Worm (Caenorhabditis elegans) whole organism, late embryonic: Measurements from ENCODE around the gene rsp-4.

ENCODE experiments used
- C08G9.2 ChIP-seq: sonication (generic microtip); optimal IDR thresholded peaks from 2 replicates; lab custom pipeline; 2016; ENCODE audit warnings: mild to moderate bottlenecking, missing genetic modification characterization, moderate library complexity, missing compliant biosample characterization
- C38D4.7 ChIP-seq: fragments of 200-800 bp; sonication (Bioruptor generic); optimal IDR thresholded peaks from 2 replicates; lab custom pipeline; 2018; ENCODE audit warnings: mild to moderate bottlenecking, missing genetic modification characterization, moderate library complexity, missing compliant biosample characterization
- K02D7.2 ChIP-seq: sonication (generic microtip); optimal IDR thresholded peaks from 2 replicates; lab custom pipeline; 2017; ENCODE audit warnings: mild to moderate bottlenecking, missing genetic modification characterization, missing compliant biosample characterization
- Y22D7AL.16 ChIP-seq: sonication (generic microtip); optimal IDR thresholded peaks from 2 replicates; lab custom pipeline; 2016; ENCODE audit warnings: missing genetic modification characterization, missing compliant biosample characterization
- ceh-18 ChIP-seq: sonication (generic microtip); optimal IDR thresholded peaks from 2 replicates; lab custom pipeline; 2016; ENCODE audit warnings: missing genetic modification characterization, missing compliant biosample characterization
- ceh-2 ChIP-seq: sonication (generic microtip); optimal IDR thresholded peaks from 2 replicates; lab custom pipeline; 2016; ENCODE audit warnings: missing genotype, missing genetic modification characterization, missing compliant biosample characterization
- ceh-24 ChIP-seq: sonication (generic microtip); optimal IDR thresholded peaks from 2 replicates; lab custom pipeline; 2016; ENCODE audit warnings: mild to moderate bottlenecking, missing genetic modification characterization, missing compliant biosample characterization
- ceh-30 ChIP-seq: fragments of 150-350 bp; optimal IDR thresholded peaks from 2 replicates; lab custom pipeline; 2014; ENCODE audit warnings: missing biosample characterization, missing genetic modification characterization
- ceh-31 ChIP-seq: sonication (generic microtip); optimal IDR thresholded peaks from 2 replicates; lab custom pipeline; 2016; ENCODE audit warnings: missing genetic modification characterization, missing compliant biosample characterization
- ceh-45 ChIP-seq: fragments of 200-800 bp; sonication (Bioruptor generic); IDR thresholded peaks from 2 replicates; pipeline ENCODE4 v1.3.6; 2022; ENCODE audit warnings: missing genetic modification reagents, missing genetic modification characterization, missing compliant biosample characterization
- che-1 ChIP-seq: sonication (generic microtip); optimal IDR thresholded peaks from 2 replicates; lab custom pipeline; 2016; ENCODE audit warnings: mild to moderate bottlenecking, missing genetic modification characterization, missing compliant biosample characterization
- dve-1 ChIP-seq: sonication (generic microtip); optimal IDR thresholded peaks from 2 replicates; lab custom pipeline; 2017; ENCODE audit warnings: antibody characterized with exemption, mild to moderate bottlenecking, missing genetic modification characterization, missing compliant biosample characterization
- elt-2 ChIP-seq: sonication (generic microtip); optimal IDR thresholded peaks from 2 replicates; lab custom pipeline; 2016; ENCODE audit warnings: missing genetic modification reagents, missing genetic modification characterization, missing compliant biosample characterization
- elt-4 ChIP-seq: sonication (generic microtip); optimal IDR thresholded peaks from 2 replicates; lab custom pipeline; 2016; ENCODE audit warnings: missing genetic modification characterization, missing compliant biosample characterization
- ets-4 ChIP-seq: sonication (generic microtip); optimal IDR thresholded peaks from 2 replicates; lab custom pipeline; 2016; ENCODE audit warnings: missing genetic modification characterization, missing compliant biosample characterization
- eyg-1 ChIP-seq: sonication (generic microtip); optimal IDR thresholded peaks from 2 replicates; lab custom pipeline; 2016; ENCODE audit warnings: missing genotype, missing genetic modification characterization, missing compliant biosample characterization
- fax-1 ChIP-seq: sonication (generic microtip); optimal IDR thresholded peaks from 2 replicates; lab custom pipeline; 2016; ENCODE audit warnings: missing genotype, missing genetic modification characterization, missing compliant biosample characterization
- fkh-6 ChIP-seq: sonication (generic microtip); optimal IDR thresholded peaks from 2 replicates; lab custom pipeline; 2016; ENCODE audit warnings: missing genetic modification characterization, missing compliant biosample characterization
- hlh-13 ChIP-seq: fragments of 200-800 bp; sonication (Bioruptor generic); optimal IDR thresholded peaks from 2 replicates; lab custom pipeline; 2018; ENCODE audit warnings: mild to moderate bottlenecking, missing genetic modification characterization, missing compliant biosample characterization
- madf-2 ChIP-seq: sonication (generic microtip); optimal IDR thresholded peaks from 2 replicates; lab custom pipeline; 2017; ENCODE audit warnings: missing genetic modification characterization, missing compliant biosample characterization
- mec-3 ChIP-seq: sonication (generic microtip); optimal IDR thresholded peaks from 2 replicates; lab custom pipeline; 2016; ENCODE audit warnings: borderline replicate concordance, missing genetic modification characterization, missing compliant biosample characterization
- nhr-232 ChIP-seq: sonication (generic microtip); optimal IDR thresholded peaks from 2 replicates; lab custom pipeline; 2016; ENCODE audit warnings: missing genetic modification characterization, missing compliant biosample characterization
- pag-3 ChIP-seq: sonication (generic microtip); optimal IDR thresholded peaks from 2 replicates; lab custom pipeline; 2016; ENCODE audit warnings: missing compliant biosample characterization, missing genetic modification characterization, borderline replicate concordance
- pat-9 ChIP-seq: fragments of 200-800 bp; sonication (Bioruptor generic); optimal IDR thresholded peaks from 2 replicates; lab custom pipeline; 2018; ENCODE audit warnings: mild to moderate bottlenecking, missing genetic modification characterization, moderate library complexity, missing compliant biosample characterization
- pax-1 ChIP-seq: fragments of 150-350 bp; optimal IDR thresholded peaks from 2 replicates; lab custom pipeline; 2014; ENCODE audit warnings: missing biosample characterization, missing genetic modification characterization
- pqm-1 ChIP-seq: sonication (generic microtip); optimal IDR thresholded peaks from 2 replicates; lab custom pipeline; 2016; ENCODE audit warnings: missing genetic modification characterization, missing compliant biosample characterization
- pros-1 ChIP-seq: fragments of 150-350 bp; optimal IDR thresholded peaks from 2 replicates; lab custom pipeline; 2014; ENCODE audit warnings: missing biosample characterization, missing genetic modification reagents, missing genetic modification characterization
- sdc-2 ChIP-seq: sonication (generic microtip); optimal IDR thresholded peaks from 2 replicates; lab custom pipeline; 2016; ENCODE audit warnings: missing genotype, missing genetic modification characterization, missing compliant biosample characterization
- sox-2 ChIP-seq: fragments of 200-800 bp; sonication (Bioruptor generic); IDR thresholded peaks from 2 replicates; pipeline ENCODE4 v1.3.6; 2022; ENCODE audit warnings: missing genetic modification reagents, missing genetic modification characterization, missing compliant biosample characterization
- syd-9 ChIP-seq: sonication (generic microtip); optimal IDR thresholded peaks from 2 replicates; lab custom pipeline; 2016; ENCODE audit warnings: mild to moderate bottlenecking, missing genetic modification characterization, moderate library complexity, missing compliant biosample characterization
- ttx-3 ChIP-seq: sonication (generic microtip); optimal IDR thresholded peaks from 2 replicates; lab custom pipeline; 2016; ENCODE audit warnings: missing genetic modification reagents, missing genetic modification characterization, missing compliant biosample characterization
- unc-42 ChIP-seq: sonication (generic microtip); optimal IDR thresholded peaks from 2 replicates; lab custom pipeline; 2016; ENCODE audit warnings: missing genotype, missing genetic modification characterization, missing compliant biosample characterization
- unc-86 ChIP-seq: sonication (generic microtip); optimal IDR thresholded peaks from 2 replicates; lab custom pipeline; 2016; ENCODE audit warnings: missing genetic modification characterization, missing compliant biosample characterization

The rsp-4 gene

DNA sequence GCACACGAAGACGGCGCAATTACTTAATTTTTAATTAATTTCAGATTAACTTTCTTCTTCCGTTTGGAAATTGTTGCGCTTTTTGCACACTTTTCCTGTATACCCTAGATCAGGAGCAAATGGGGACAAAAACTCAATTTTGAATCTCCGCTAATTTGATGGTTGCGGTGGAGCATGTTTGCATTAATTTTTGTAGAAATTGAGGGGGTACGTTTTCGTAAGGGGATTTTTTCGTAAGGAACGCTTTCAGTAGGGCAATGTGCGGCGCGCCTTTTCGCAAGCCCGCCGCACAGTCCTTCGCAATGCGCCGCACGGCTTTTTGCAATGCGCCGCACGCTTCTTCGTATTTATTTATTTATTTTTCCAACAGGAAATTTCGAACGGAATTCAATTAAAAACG, 42.3 kb downstream of the rsp-4 start:
- TF ChIP-seq ceh-31 (tag; lab: Kevin White, UChicago) (peak; percentile 56), unc-86 (tag; lab: Kevin White, UChicago) (peak; percentile 6), ceh-2 (tag; lab: Kevin White, UChicago) (peak; percentile 22), unc-42 (tag; lab: Kevin White, UChicago) (peak; percentile 55), sox-2 (peak; percentile 42; the same call in 1 of the 2 replicates), elt-2 (tag; lab: Kevin White, UChicago) (peak; percentile 23), ceh-45 (GFP tag; lab: Robert Waterston, UW) (peak; percentile 66)

DNA sequence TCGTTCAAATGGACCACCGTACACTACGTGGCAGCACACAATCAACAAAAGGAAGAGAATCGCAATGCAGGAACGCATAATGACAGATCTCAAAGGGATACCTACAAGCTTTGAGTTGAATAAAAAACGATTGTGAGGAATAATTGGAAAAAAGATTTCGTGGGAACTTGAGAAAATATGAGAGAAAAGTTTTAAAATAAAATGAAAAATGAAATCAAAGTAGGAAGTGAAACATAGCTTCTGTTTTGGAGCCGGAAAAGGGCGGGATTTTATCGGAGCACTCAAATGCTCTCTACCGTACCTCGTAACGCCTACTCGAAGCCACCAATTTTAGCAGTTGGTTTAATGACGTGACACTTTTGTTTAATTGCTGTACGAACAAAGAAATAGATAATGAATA, 43.9 kb downstream of the rsp-4 start, which contains the start of gene F09E5.14:
Gene F09E5.14 (minus strand): TSS at position 101 of the 400 bp plus-strand sequence.
- TF ChIP-seq pqm-1 (no peak), C08G9.2 (tag; lab: Kevin White, UChicago) (no peak), syd-9 (no peak), pat-9 (tag; lab: Kevin White, UChicago) (no peak), elt-4 (tag; lab: Kevin White, UChicago) (no peak), unc-42 (tag; lab: Kevin White, UChicago) (no peak), Y22D7AL.16 (tag; lab: Kevin White, UChicago) (no peak), ceh-31 (tag; lab: Kevin White, UChicago) (no peak)

DNA sequence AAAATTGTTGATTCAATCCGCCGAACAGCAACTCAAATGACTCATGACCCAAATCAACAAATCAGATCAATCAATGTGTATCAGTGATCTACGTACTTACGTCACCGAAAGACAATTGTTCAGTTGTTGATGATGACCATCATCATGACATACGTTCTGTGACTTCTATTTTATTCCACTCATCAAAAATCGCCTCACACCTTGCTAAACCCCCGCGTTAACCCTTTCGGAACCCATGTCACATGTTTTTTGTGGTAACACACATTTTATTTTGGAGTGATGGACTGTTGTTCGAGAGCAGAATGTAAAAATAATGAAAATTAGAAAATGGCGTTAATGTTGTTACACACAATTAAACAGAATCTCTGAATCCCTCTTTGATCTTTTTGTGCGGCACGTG, 46.2 kb downstream of the rsp-4 start:
- TF ChIP-seq C38D4.7 = no peak
- no peak for TF ChIP-seq unc-42 (tag; lab: Kevin White, UChicago)
- no peak for TF ChIP-seq hlh-13
- TF ChIP-seq ceh-30 = no peak
- no peak for TF ChIP-seq C08G9.2 (tag; lab: Kevin White, UChicago)
- no peak for TF ChIP-seq ets-4 (tag; lab: Kevin White, UChicago)
- TF ChIP-seq ttx-3 (tag; lab: Kevin White, UChicago) = no peak
- TF ChIP-seq sdc-2 (tag; lab: Kevin White, UChicago) = no peak
- no peak for TF ChIP-seq ceh-18 (tag; lab: Kevin White, UChicago)
- no peak for TF ChIP-seq pax-1 (tag; lab: Kevin White, UChicago)
- no peak for TF ChIP-seq K02D7.2 (tag; lab: Kevin White, UChicago)
- TF ChIP-seq pag-3 (tag; lab: Kevin White, UChicago) = no peak
- TF ChIP-seq fax-1 (tag; lab: Kevin White, UChicago) = no peak
- no peak for TF ChIP-seq eyg-1 (tag; lab: Kevin White, UChicago)
- TF ChIP-seq che-1 (tag; lab: Kevin White, UChicago) = no peak

DNA sequence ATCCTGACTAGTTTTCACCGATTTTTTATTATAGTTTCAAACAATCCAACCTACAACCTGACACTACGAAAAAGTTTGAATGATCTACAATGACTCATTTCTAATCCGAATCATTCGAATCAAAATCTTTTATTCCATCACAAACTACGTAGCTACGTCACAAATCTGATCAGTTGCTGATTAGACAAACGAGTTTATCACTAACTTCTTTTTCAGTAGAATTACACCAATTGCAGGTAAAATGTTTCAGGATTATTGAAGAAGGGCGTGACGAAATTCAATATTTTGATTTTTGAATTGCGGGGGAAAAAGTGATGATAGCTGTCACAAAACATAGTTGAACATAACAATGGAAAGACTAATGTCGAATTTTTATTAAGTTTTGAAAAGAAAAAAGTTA, 47.1 kb downstream of the rsp-4 start:
- TF ChIP-seq mec-3 (tag; lab: Kevin White, UChicago) (no peak), fkh-6 (tag; lab: Kevin White, UChicago) (no peak), unc-86 (tag; lab: Kevin White, UChicago) (no peak), nhr-232 (tag; lab: Kevin White, UChicago) (no peak), dve-1 (tag; lab: Kevin White, UChicago) (no peak), ceh-24 (no peak), ceh-45 (GFP tag; lab: Robert Waterston, UW) (no peak), pros-1 (no peak), madf-2 (tag; lab: Kevin White, UChicago) (no peak)
